Worm (Caenorhabditis elegans) whole organism, L2 larva: Measurements from ENCODE around the gene W09H1.3.
A peak's percentile ranks its signal among the peaks of the same experiment; 100 is the strongest.

Experiments
- C34F6.9 ChIP-seq: fragments of 150-350 bp; optimal IDR thresholded peaks from 2 replicates; lab custom pipeline; 2014; ENCODE audit warnings: missing biosample characterization, missing genetic modification characterization
- F13H6.1 ChIP-seq: sonication (generic microtip); optimal IDR thresholded peaks from 2 replicates; lab custom pipeline; 2016; ENCODE audit warnings: missing genetic modification characterization, missing compliant biosample characterization
- R02D3.7 ChIP-seq: fragments of 150-350 bp; optimal IDR thresholded peaks from 2 replicates; lab custom pipeline; 2014; ENCODE audit warnings: missing biosample characterization, missing genetic modification characterization
- Y55F3AM.14 ChIP-seq: fragments of 200-800 bp; sonication (Bioruptor generic); optimal IDR thresholded peaks from 2 replicates; lab custom pipeline; 2018; ENCODE audit warnings: mild to moderate bottlenecking, missing genetic modification characterization, missing compliant biosample characterization
- ZK546.5 ChIP-seq: sonication (generic microtip); optimal IDR thresholded peaks from 2 replicates; lab custom pipeline; 2017; ENCODE audit warnings: missing biosample characterization, missing genetic modification characterization
- alr-1 ChIP-seq: fragments of 150-350 bp; optimal IDR thresholded peaks from 2 replicates; lab custom pipeline; 2014; ENCODE audit warnings: missing biosample characterization, missing genetic modification characterization
- aly-2 ChIP-seq: fragments of 150-350 bp; optimal IDR thresholded peaks from 2 replicates; lab custom pipeline; 2014; ENCODE audit warnings: missing biosample characterization, missing genetic modification characterization
- ama-1 ChIP-seq: fragments of 150-350 bp; optimal IDR thresholded peaks from 2 replicates; lab custom pipeline; 2018; ENCODE audit warnings: inconsistent platforms
- blmp-1 ChIP-seq: sonication (generic microtip); optimal IDR thresholded peaks from 2 replicates; lab custom pipeline; 2017; ENCODE audit warnings: missing genetic modification characterization, mild to moderate bottlenecking, missing compliant biosample characterization, antibody characterized with exemption, moderate library complexity; ENCODE audit not compliant: insufficient read depth
- ceh-16 ChIP-seq: fragments of 150-350 bp; optimal IDR thresholded peaks from 2 replicates; lab custom pipeline; 2014; ENCODE audit warnings: missing biosample characterization, missing genetic modification characterization
- ceh-82 ChIP-seq: fragments of 150-350 bp; optimal IDR thresholded peaks from 2 replicates; lab custom pipeline; 2014; ENCODE audit warnings: missing biosample characterization, missing genetic modification characterization
- crh-2 ChIP-seq: sonication (generic microtip); optimal IDR thresholded peaks from 2 replicates; lab custom pipeline; 2017; ENCODE audit warnings: missing biosample characterization, missing genetic modification characterization
- dmd-4 ChIP-seq: sonication (generic microtip); optimal IDR thresholded peaks from 2 replicates; lab custom pipeline; 2017; ENCODE audit warnings: missing biosample characterization, missing genetic modification characterization
- egl-27 ChIP-seq: sonication (generic microtip); optimal IDR thresholded peaks from 3 replicates; lab custom pipeline; 2017; ENCODE audit warnings: missing biosample characterization, missing genetic modification reagents, missing genetic modification characterization
- elt-1 ChIP-seq: fragments of 150-350 bp; optimal IDR thresholded peaks from 2 replicates; lab custom pipeline; 2014; ENCODE audit warnings: missing biosample characterization, missing genetic modification characterization
- elt-3 ChIP-seq: sonication (generic microtip); optimal IDR thresholded peaks from 2 replicates; lab custom pipeline; 2017; ENCODE audit warnings: missing biosample characterization, missing genetic modification characterization
- fos-1 ChIP-seq: fragments of 150-350 bp; optimal IDR thresholded peaks from 2 replicates; lab custom pipeline; 2014; ENCODE audit warnings: missing biosample characterization, missing genetic modification characterization
- gmeb-1 ChIP-seq: fragments of 150-350 bp; optimal IDR thresholded peaks from 2 replicates; lab custom pipeline; 2014; ENCODE audit warnings: missing biosample characterization, missing genetic modification characterization
- lin-11 ChIP-seq: fragments of 150-350 bp; sonication (generic microtip); optimal IDR thresholded peaks from 2 replicates; lab custom pipeline; 2014; ENCODE audit warnings: missing biosample characterization, missing genetic modification characterization, inconsistent platforms, mixed read lengths
- lin-13 ChIP-seq: fragments of 150-350 bp; optimal IDR thresholded peaks from 2 replicates; lab custom pipeline; 2014; ENCODE audit warnings: missing biosample characterization, missing genetic modification reagents, missing genetic modification characterization
- lin-39 ChIP-seq: fragments of 150-350 bp; optimal IDR thresholded peaks from 2 replicates; lab custom pipeline; 2014; ENCODE audit warnings: missing biosample characterization, missing genetic modification reagents, missing genetic modification characterization
- lsy-2 ChIP-seq, 2 experiments: fragments of 150-350 bp in 1 of 2; sonication (generic microtip) in 1 of 2; optimal IDR thresholded peaks; 2 replicates each; lab custom pipeline; 2014 to 2017; ENCODE audit warnings: missing biosample characterization in 2 of 2, missing genetic modification characterization in 2 of 2
- mab-5 ChIP-seq: fragments of 150-350 bp; optimal IDR thresholded peaks from 2 replicates; lab custom pipeline; 2014; ENCODE audit warnings: missing biosample characterization, missing genetic modification characterization
- mbf-1 ChIP-seq: sonication (generic microtip); optimal IDR thresholded peaks from 2 replicates; lab custom pipeline; 2017; ENCODE audit warnings: missing biosample characterization, missing genetic modification characterization
- mdl-1 ChIP-seq, 2 experiments: fragments of 150-350 bp in 1 of 2; sonication (generic microtip) in 1 of 2; optimal IDR thresholded peaks; 2 replicates each; lab custom pipeline; 2017; ENCODE audit warnings: missing biosample characterization in 2 of 2, missing genetic modification characterization in 2 of 2
- nhr-10 ChIP-seq: sonication (generic microtip); optimal IDR thresholded peaks from 2 replicates; lab custom pipeline; 2017; ENCODE audit warnings: missing biosample characterization, missing genetic modification characterization
- nhr-11 ChIP-seq: fragments of 150-350 bp; optimal IDR thresholded peaks from 2 replicates; lab custom pipeline; 2014; ENCODE audit warnings: missing biosample characterization, missing genetic modification characterization
- nhr-12 ChIP-seq: fragments of 150-350 bp; optimal IDR thresholded peaks from 2 replicates; lab custom pipeline; 2014; ENCODE audit warnings: missing biosample characterization, missing genetic modification characterization
- nhr-129 ChIP-seq: fragments of 150-350 bp; optimal IDR thresholded peaks from 2 replicates; lab custom pipeline; 2014; ENCODE audit warnings: missing biosample characterization, missing genetic modification characterization
- nhr-21 ChIP-seq: fragments of 150-350 bp; optimal IDR thresholded peaks from 2 replicates; lab custom pipeline; 2014; ENCODE audit warnings: missing biosample characterization, missing genetic modification characterization
- nhr-23 ChIP-seq: fragments of 150-350 bp; optimal IDR thresholded peaks from 2 replicates; lab custom pipeline; 2014; ENCODE audit warnings: missing biosample characterization, missing genetic modification reagents, missing genetic modification characterization
- nhr-237 ChIP-seq: fragments of 150-350 bp; optimal IDR thresholded peaks from 2 replicates; lab custom pipeline; 2014; ENCODE audit warnings: missing biosample characterization, missing genetic modification characterization
- nhr-25 ChIP-seq: fragments of 150-350 bp; sonication (generic microtip); optimal IDR thresholded peaks from 3 replicates; lab custom pipeline; 2014; ENCODE audit warnings: missing biosample characterization, missing genetic modification characterization
- nhr-6 ChIP-seq: fragments of 150-350 bp; optimal IDR thresholded peaks from 2 replicates; lab custom pipeline; 2014; ENCODE audit warnings: missing biosample characterization, missing genetic modification characterization
- nhr-77 ChIP-seq: fragments of 150-350 bp; optimal IDR thresholded peaks from 2 replicates; lab custom pipeline; 2014; ENCODE audit warnings: missing biosample characterization, missing genetic modification characterization
- peb-1 ChIP-seq: fragments of 150-350 bp; optimal IDR thresholded peaks from 2 replicates; lab custom pipeline; 2014; ENCODE audit warnings: missing biosample characterization, missing genetic modification characterization
- sem-4 ChIP-seq: fragments of 150-350 bp; optimal IDR thresholded peaks from 2 replicates; lab custom pipeline; 2014; ENCODE audit warnings: missing biosample characterization, missing genetic modification reagents, missing genetic modification characterization
- skn-1 ChIP-seq: sonication (generic microtip); optimal IDR thresholded peaks from 2 replicates; lab custom pipeline; 2017; ENCODE audit warnings: missing biosample characterization, missing genetic modification characterization
- sma-3 ChIP-seq: sonication (generic microtip); optimal IDR thresholded peaks from 2 replicates; lab custom pipeline; 2016; ENCODE audit warnings: missing genetic modification reagents, missing genetic modification characterization, missing compliant biosample characterization
- sma-9 ChIP-seq, 2 experiments: fragments of 150-350 bp in 1 of 2; sonication (generic microtip) in 1 of 2; optimal IDR thresholded peaks; 2 replicates each; lab custom pipeline; 2014 to 2016; ENCODE audit warnings: missing genetic modification characterization in 2 of 2, mild to moderate bottlenecking in 1 of 2, missing biosample characterization in 1 of 2, missing compliant biosample characterization in 1 of 2, missing genetic modification reagents in 1 of 2, moderate library complexity in 1 of 2
- snpc-4 ChIP-seq: fragments of 150-350 bp; optimal IDR thresholded peaks from 2 replicates; lab custom pipeline; 2014; ENCODE audit warnings: missing biosample characterization, missing genetic modification characterization
- unc-39 ChIP-seq: fragments of 150-350 bp; optimal IDR thresholded peaks from 2 replicates; lab custom pipeline; 2014; ENCODE audit warnings: missing biosample characterization, missing genetic modification characterization
- unc-55 ChIP-seq: fragments of 150-350 bp; sonication (generic microtip); optimal IDR thresholded peaks from 3 replicates; lab custom pipeline; 2014; ENCODE audit warnings: missing biosample characterization, missing genetic modification reagents, missing genetic modification characterization
- unc-62 ChIP-seq: fragments of 150-350 bp; optimal IDR thresholded peaks from 2 replicates; lab custom pipeline; 2014; ENCODE audit warnings: missing biosample characterization, missing genetic modification reagents, missing genetic modification characterization
- zag-1 ChIP-seq: fragments of 150-350 bp; optimal IDR thresholded peaks from 2 replicates; lab custom pipeline; 2014; ENCODE audit warnings: missing biosample characterization, missing genetic modification characterization
- ztf-1 ChIP-seq: fragments of 200-800 bp; sonication (Bioruptor generic); conservative IDR thresholded peaks from 2 replicates; pipeline ENCODE4 v1.3.6; 2022; ENCODE audit warnings: missing genetic modification characterization, missing compliant biosample characterization
- ztf-11 ChIP-seq: sonication (generic microtip); optimal IDR thresholded peaks from 2 replicates; lab custom pipeline; 2017; ENCODE audit warnings: missing biosample characterization, missing genetic modification characterization
- ztf-4 ChIP-seq: fragments of 150-350 bp; optimal IDR thresholded peaks from 2 replicates; lab custom pipeline; 2014; ENCODE audit warnings: missing biosample characterization, missing genetic modification characterization

The W09H1.3 gene

DNA sequence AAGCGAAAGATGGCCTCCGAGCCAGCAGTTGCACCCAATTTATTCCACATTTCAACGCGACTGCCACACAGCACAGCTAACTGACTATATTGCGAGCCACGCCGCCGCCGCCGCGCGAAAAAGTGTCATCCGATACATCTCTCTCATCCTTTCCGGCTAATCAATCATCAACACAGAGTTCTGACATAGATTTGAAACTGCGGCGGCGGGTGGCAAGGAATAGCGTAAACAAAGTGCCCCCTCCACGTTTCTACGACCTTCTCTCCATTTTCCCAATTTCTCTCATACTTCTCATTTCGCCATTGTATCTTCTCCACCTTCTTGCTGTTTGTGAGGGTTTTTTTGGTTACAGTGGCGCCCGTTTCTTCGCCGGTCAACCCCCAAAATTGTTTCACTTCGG lies 5.1 kb downstream of the W09H1.3 start:
- TF ChIP-seq nhr-237 (no peak), alr-1 (no peak), sma-3 (GFP tag; lab: Kevin White, UChicago) (peak; percentile 30), snpc-4 (tag; lab: Kevin White, UChicago) (peak; percentile 4), dmd-4 (tag; lab: Kevin White, UChicago) (no peak), ztf-11 (tag; lab: Kevin White, UChicago) (no peak), nhr-25 (tag; lab: Kevin White, UChicago) (no peak), aly-2 (tag; lab: Kevin White, UChicago) (no peak), unc-55 (GFP tag; lab: Kevin White, UChicago) (no peak), fos-1 (tag; lab: Kevin White, UChicago) (peak; percentile 36), nhr-11 (tag; lab: Kevin White, UChicago) (no peak), skn-1 (no peak), elt-3 (tag; lab: Kevin White, UChicago) (no peak), nhr-6 (tag; lab: Kevin White, UChicago) (no peak), mab-5 (tag; lab: Kevin White, UChicago) (no peak), zag-1 (tag; lab: Kevin White, UChicago) (no peak), C34F6.9 (tag; lab: Kevin White, UChicago) (peak; percentile 16), sem-4 (tag; lab: Kevin White, UChicago) (no peak), elt-1 (tag; lab: Kevin White, UChicago) (no peak), nhr-12 (tag; lab: Kevin White, UChicago) (no peak), ztf-4 (no peak), mbf-1 (tag; lab: Kevin White, UChicago) (no peak), unc-62 (GFP tag; lab: Kevin White, UChicago) (no peak), mdl-1 (tag; optimal IDR thresholded peaks at IDR 0.05; lab: Kevin White, UChicago) (peak in 1 of 2 experiments; percentile 6), Y55F3AM.14 (peak; percentile 4), crh-2 (tag; lab: Kevin White, UChicago) (peak; percentile 50), ceh-16 (tag; lab: Kevin White, UChicago) (no peak), nhr-23 (no peak), nhr-10 (tag; lab: Kevin White, UChicago) (no peak), R02D3.7 (tag; lab: Kevin White, UChicago) (no peak), lin-39 (tag; lab: Kevin White, UChicago) (no peak), ztf-1 (no peak), lin-11 (tag; lab: Kevin White, UChicago) (no peak), peb-1 (tag; lab: Kevin White, UChicago) (no peak), nhr-129 (peak; percentile 44), sma-9 (GFP tag; optimal IDR thresholded peaks at IDR 0.05; lab: Kevin White, UChicago) (peak; percentile 82), sma-9 (tag; optimal IDR thresholded peaks at IDR 0.05; lab: Kevin White, UChicago) (no peak), gmeb-1 (tag; lab: Kevin White, UChicago) (no peak), blmp-1 (tag; lab: Kevin White, UChicago) (no peak), ama-1 (lab: Kevin White, UChicago) (no peak), lsy-2 (tag; optimal IDR thresholded peaks at IDR 0.05; lab: Kevin White, UChicago) (no peak), ceh-82 (tag; lab: Kevin White, UChicago) (no peak), nhr-21 (peak; percentile 36), unc-39 (tag; lab: Kevin White, UChicago) (no peak), F13H6.1 (tag; lab: Kevin White, UChicago) (peak; percentile 62), nhr-77 (tag; lab: Kevin White, UChicago) (no peak), ZK546.5 (tag; lab: Kevin White, UChicago) (no peak), lin-13 (no peak), egl-27 (tag; lab: Kevin White, UChicago) (no peak)
- TF ChIP-seq, all 48 proteins: peak for 11
